Worm (Caenorhabditis elegans): ENCODE data around the gene ncx-10.
A peak's percentile ranks its signal among the peaks of the same experiment; 100 is the strongest.

ncx-10 gene

DNA sequence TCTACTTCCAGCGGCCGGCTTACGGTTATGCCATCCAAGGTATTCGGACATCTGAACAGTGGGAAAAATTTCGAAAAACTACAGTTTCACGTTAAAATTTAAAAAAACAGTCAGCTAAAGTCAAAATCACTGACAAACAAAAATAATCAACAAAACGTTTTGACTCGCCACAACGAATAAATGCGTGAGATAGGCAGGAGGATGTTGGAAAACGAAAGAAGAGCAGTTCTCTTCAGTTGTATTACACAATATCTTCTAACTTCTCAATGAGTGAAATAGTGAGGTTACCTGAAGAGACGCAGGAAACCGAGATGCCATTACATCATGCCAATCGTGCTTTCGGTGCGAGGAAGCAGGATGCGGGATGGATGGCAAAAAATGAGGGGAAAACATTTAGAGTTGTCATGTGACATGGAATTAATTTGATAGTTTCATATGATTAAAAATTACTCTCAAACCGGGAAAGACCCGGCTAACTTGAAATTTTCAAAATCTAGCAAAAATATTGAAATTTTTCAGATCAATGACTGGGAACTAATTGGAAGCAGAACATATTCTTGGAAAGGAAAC is 39.0 kb downstream of the ncx-10 start, which contains the start of gene F40A3.6 (continued):
- TF ChIP-seq lin-14 (GFP tag; optimal IDR thresholded peaks at IDR 0.05) = peak; percentile 86
- TF ChIP-seq nhr-71 (tag; optimal IDR thresholded peaks at IDR 0.05) = peak; percentile 79
- peak; percentile 37 for TF ChIP-seq swsn-7 (tag; optimal IDR thresholded peaks at IDR 0.05)
- TF ChIP-seq lin-39 (tag; optimal IDR thresholded peaks at IDR 0.05) = peak; percentile 41

DNA sequence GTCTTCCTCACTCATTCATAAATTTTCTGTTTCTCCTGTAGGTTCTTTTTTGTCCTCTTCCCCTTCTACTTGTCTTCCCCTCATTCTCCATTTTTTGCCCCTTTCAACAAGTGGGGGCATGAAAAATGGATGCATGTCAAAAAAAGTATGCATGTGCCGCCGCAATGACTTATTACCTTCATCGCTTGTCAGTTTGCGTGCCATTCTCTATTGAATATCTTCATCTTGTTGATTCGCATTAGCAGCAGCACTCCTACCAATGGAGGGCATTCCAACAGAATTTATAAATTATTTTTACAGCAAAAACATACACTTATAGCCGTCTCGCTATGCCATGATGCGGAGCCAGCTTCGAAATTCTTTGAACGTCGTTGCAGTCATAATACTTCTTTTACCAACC is 41.7 kb downstream of the ncx-10 start, which contains the start of gene F40A3.1:
TSS of gene F40A3.1 (plus strand) at position 301 of the 400 bp plus-strand sequence.
- TF ChIP-seq ceh-63 (GFP tag; optimal IDR thresholded peaks at IDR 0.05) (no peak), efl-1 (optimal IDR thresholded peaks at IDR 0.05) (no peak), efl-1 (GFP tag; optimal IDR thresholded peaks at IDR 0.05 in 1 of 2) (peak in 1 of 2 experiments; percentile 3)

DNA sequence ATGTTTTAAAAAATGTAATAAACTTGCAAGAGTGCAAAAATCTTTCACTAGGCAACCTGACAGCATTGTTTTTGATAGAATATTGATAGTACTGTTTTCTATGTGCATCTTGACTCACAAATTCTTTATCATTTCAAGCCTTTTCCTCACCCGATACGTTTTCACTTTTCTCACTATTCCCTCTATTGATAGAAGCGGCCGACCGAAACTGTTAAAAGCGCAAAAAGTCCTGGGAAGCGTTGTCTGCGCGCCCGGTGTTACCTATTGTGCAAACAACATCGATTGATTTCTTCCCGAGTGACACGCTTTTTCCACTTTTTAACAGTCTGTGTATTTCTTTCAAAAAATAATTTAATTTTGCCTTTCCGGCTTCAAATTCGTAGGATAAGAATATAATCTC is 44.9 kb downstream of the ncx-10 start:
- no peak for TF ChIP-seq pqm-1 (tag; optimal IDR thresholded peaks at IDR 0.05)
- peak; percentile 40 for TF ChIP-seq elt-2 (tag; optimal IDR thresholded peaks at IDR 0.05)
- peak; percentile 5 for TF ChIP-seq lin-14 (GFP tag; optimal IDR thresholded peaks at IDR 0.05)
- TF ChIP-seq egl-27 (tag; optimal IDR thresholded peaks at IDR 0.05) = no peak
- no peak for TF ChIP-seq efl-1 (optimal IDR thresholded peaks at IDR 0.05)
- TF ChIP-seq efl-1 (GFP tag; optimal IDR thresholded peaks at IDR 0.05 in 1 of 2) = peak in 1 of 2 experiments; percentile 47
- no peak for TF ChIP-seq F16B12.6 (tag; optimal IDR thresholded peaks at IDR 0.05)

DNA sequence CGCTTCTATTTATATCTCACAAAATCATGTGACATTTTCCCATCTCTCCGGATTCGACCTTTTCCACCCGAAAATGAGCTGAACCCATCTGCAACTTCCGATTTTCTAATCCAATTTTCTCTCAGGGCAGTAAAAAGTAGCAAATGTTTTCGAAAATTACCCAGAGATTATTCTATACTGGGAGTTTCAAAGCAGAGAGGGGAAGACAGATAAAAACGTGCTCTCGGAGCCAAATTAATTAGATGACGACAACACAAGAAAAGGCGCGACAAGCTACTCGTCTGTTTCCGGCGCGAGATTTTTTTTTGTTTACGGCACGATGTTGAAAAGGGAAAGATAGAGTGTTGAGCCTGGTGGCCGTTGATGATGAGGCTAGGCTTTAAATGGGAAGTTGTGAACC is 48.5 kb downstream of the ncx-10 start:
- TF ChIP-seq xbp-1 (tag; optimal IDR thresholded peaks at IDR 0.05) (no peak), ceh-8 (GFP tag; optimal IDR thresholded peaks at IDR 0.05) (no peak), C04F5.9 (tag; optimal IDR thresholded peaks at IDR 0.05) (no peak), pag-3 (tag; optimal IDR thresholded peaks at IDR 0.05; ENCODE audit: borderline replicate concordance, insufficient read depth) (no peak), grh-1 (GFP tag; IDR thresholded peaks at IDR 0.05) (no peak), lir-3 (tag; optimal IDR thresholded peaks at IDR 0.05; ENCODE audit: poor library complexity) (no peak), egl-13 (tag; optimal IDR thresholded peaks at IDR 0.05) (peak; percentile 52), sptf-1 (tag; optimal IDR thresholded peaks at IDR 0.05) (no peak), lin-39 (tag; optimal IDR thresholded peaks at IDR 0.05) (no peak), fkh-8 (tag; optimal IDR thresholded peaks at IDR 0.05) (no peak), pqm-1 (tag; optimal IDR thresholded peaks at IDR 0.05) (no peak), elt-2 (tag; optimal IDR thresholded peaks at IDR 0.05) (no peak), F16B12.6 (tag; optimal IDR thresholded peaks at IDR 0.05) (no peak), lin-15B (tag; optimal IDR thresholded peaks at IDR 0.05) (no peak), nhr-71 (tag; optimal IDR thresholded peaks at IDR 0.05) (peak; percentile 13), zag-1 (tag; optimal IDR thresholded peaks at IDR 0.05) (no peak), zip-4 (GFP tag; optimal IDR thresholded peaks at IDR 0.05) (no peak), nhr-77 (tag; optimal IDR thresholded peaks at IDR 0.05) (no peak), lin-13 (GFP tag; optimal IDR thresholded peaks at IDR 0.05) (no peak), unc-62 (GFP tag; optimal IDR thresholded peaks at IDR 0.05) (no peak), nhr-237 (tag; optimal IDR thresholded peaks at IDR 0.05) (no peak), fos-1 (tag; optimal IDR thresholded peaks at IDR 0.05) (no peak), C34B4.2 (tag; optimal IDR thresholded peaks at IDR 0.05) (no peak), vab-15 (tag; optimal IDR thresholded peaks at IDR 0.05) (peak; percentile 17), nhr-84 (tag; optimal IDR thresholded peaks at IDR 0.05) (no peak), nhr-90 (tag; optimal IDR thresholded peaks at IDR 0.05; ENCODE audit: poor library complexity) (no peak), irx-1 (tag; optimal IDR thresholded peaks at IDR 0.05) (no peak), snpc-4 (tag; optimal IDR thresholded peaks at IDR 0.05) (no peak), nhr-19 (GFP tag; conservative IDR thresholded peaks at IDR 0.05) (no peak), ceh-90 (tag; optimal IDR thresholded peaks at IDR 0.05) (no peak), egl-27 (tag; optimal IDR thresholded peaks at IDR 0.05) (no peak), nhr-47 (tag; optimal IDR thresholded peaks at IDR 0.05) (peak; percentile 36), blmp-1 (tag; optimal IDR thresholded peaks at IDR 0.05) (no peak), sup-37 (GFP tag; optimal IDR thresholded peaks at IDR 0.05) (no peak), skn-1 (tag; optimal IDR thresholded peaks at IDR 0.05) (no peak), ztf-11 (tag; optimal IDR thresholded peaks at IDR 0.05) (no peak), ztf-4 (tag; optimal IDR thresholded peaks at IDR 0.05) (no peak), nhr-20 (tag; optimal IDR thresholded peaks at IDR 0.05) (no peak), lin-14 (GFP tag; optimal IDR thresholded peaks at IDR 0.05) (peak; percentile 80), ceh-82 (tag; optimal IDR thresholded peaks at IDR 0.05) (no peak)

Data from whole organism, L1 larva.